Fruit fly (Drosophila melanogaster): Measurements from ENCODE around the gene CG31142.

Gene CG31142

DNA sequence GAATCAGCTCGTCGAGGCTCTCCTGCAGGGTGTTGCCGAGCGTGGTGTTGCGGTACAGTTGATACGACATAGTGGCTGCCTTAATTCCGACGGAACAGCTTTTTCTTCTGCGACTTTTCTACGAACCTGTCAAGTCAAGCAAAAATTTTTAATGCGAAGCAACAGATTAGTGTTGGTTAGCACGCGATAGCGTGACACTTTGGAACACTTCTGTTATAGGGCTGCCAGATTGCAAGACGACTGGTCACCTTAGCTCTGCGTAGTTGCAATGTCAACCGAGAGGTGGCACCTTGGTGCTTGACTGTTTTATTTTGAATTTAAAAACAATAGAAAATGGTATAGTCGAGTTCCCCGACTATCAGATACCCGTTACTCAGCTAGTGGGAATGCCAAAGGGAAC lies 38.2 kb upstream of the CG31142 start, which contains the start of gene TfIIA-S (continued):
- TF ChIP-seq pho (GFP tag; optimal IDR thresholded peaks at IDR 0.05) = peak; percentile 80
- TF ChIP-seq CG13775 (GFP tag; optimal IDR thresholded peaks at IDR 0.05) = peak; percentile 59
- TF ChIP-seq zen (tag; optimal IDR thresholded peaks at IDR 0.05) = peak; percentile 55
- TF ChIP-seq CG6272 (GFP tag; IDR thresholded peaks at IDR 0.05) = peak; percentile 53
- TF ChIP-seq nmo (GFP tag; optimal IDR thresholded peaks at IDR 0.05) = peak; percentile 60
- peak; percentile 50 for TF ChIP-seq schlank (tag; optimal IDR thresholded peaks at IDR 0.05)
- peak; percentile 69 for TF ChIP-seq Max (GFP tag; optimal IDR thresholded peaks at IDR 0.05)
- TF ChIP-seq CG15601 (tag; optimal IDR thresholded peaks at IDR 0.05) = peak; percentile 61
- TF ChIP-seq bigmax (GFP tag; optimal IDR thresholded peaks at IDR 0.05) = peak; percentile 58
- no peak for TF ChIP-seq HLH3B (GFP tag; IDR thresholded peaks at IDR 0.05)
- TF ChIP-seq MESR4 (GFP tag; optimal IDR thresholded peaks at IDR 0.05) = peak; percentile 94
- TF ChIP-seq insv (GFP tag; optimal IDR thresholded peaks at IDR 0.05) = peak in 1 of 2 experiments; percentile 44
- no peak for TF ChIP-seq CG13287 (GFP tag; IDR thresholded peaks at IDR 0.05; ENCODE audit: partially characterized antibody)
- peak; percentile 55 for TF ChIP-seq CG31388 (GFP tag; optimal IDR thresholded peaks at IDR 0.05)
- TF ChIP-seq Myb (GFP tag; optimal IDR thresholded peaks at IDR 0.05) = peak; percentile 100
- TF ChIP-seq CG4328 (GFP tag; optimal IDR thresholded peaks at IDR 0.05) = peak; percentile 33
- TF ChIP-seq CG9609 (GFP tag; optimal IDR thresholded peaks at IDR 0.05) = peak; percentile 86
- TF ChIP-seq dm (GFP tag; optimal IDR thresholded peaks at IDR 0.05) = peak; percentile 56
- TF ChIP-seq CG7987 (GFP tag; optimal IDR thresholded peaks at IDR 0.05) = peak; percentile 83
- peak; percentile 73 to 77 for TF ChIP-seq chif (GFP tag; optimal IDR thresholded peaks at IDR 0.05)
- TF ChIP-seq nerfin-1 (tag; optimal IDR thresholded peaks at IDR 0.05) = peak; percentile 45
- no peak for TF ChIP-seq NK7.1 (GFP tag; optimal IDR thresholded peaks at IDR 0.05)
- TF ChIP-seq CHES-1-like (GFP tag; optimal IDR thresholded peaks at IDR 0.05) = peak; percentile 87
- TF ChIP-seq HLHmδ (GFP tag; optimal IDR thresholded peaks at IDR 0.05) = peak; percentile 77
- no peak for TF ChIP-seq Ptx1 (GFP tag; IDR thresholded peaks at IDR 0.05)
- peak in 1 of 2 experiments; percentile 38 for TF ChIP-seq crp (GFP tag; optimal IDR thresholded peaks at IDR 0.05)
- peak; percentile 75 for TF ChIP-seq mirr (GFP tag; optimal IDR thresholded peaks at IDR 0.05)
- peak; percentile 57 for TF ChIP-seq CG7839 (tag; optimal IDR thresholded peaks at IDR 0.05)
- TF ChIP-seq CG10654 (GFP tag; optimal IDR thresholded peaks at IDR 0.05) = peak; percentile 74
- TF ChIP-seq Nf-YA (GFP tag; IDR thresholded peaks at IDR 0.05) = no peak
- peak; percentile 66 for TF ChIP-seq CG4424 (GFP tag; optimal IDR thresholded peaks at IDR 0.05)
- TF ChIP-seq CG10366 (GFP tag; IDR thresholded peaks at IDR 0.05) = no peak
- TF ChIP-seq CG17612 (GFP tag; IDR thresholded peaks at IDR 0.05) = no peak
- TF ChIP-seq unc-4 (GFP tag; IDR thresholded peaks at IDR 0.05; ENCODE audit: partially characterized antibody) = no peak
- TF ChIP-seq Trl (optimal IDR thresholded peaks at IDR 0.05) = no peak
- peak; percentile 91 for TF ChIP-seq Trl (GFP tag; optimal IDR thresholded peaks at IDR 0.05)
- peak; percentile 85 for TF ChIP-seq fu2 (GFP tag; optimal IDR thresholded peaks at IDR 0.05)
- peak; percentile 94 for TF ChIP-seq CG4617 (GFP tag; optimal IDR thresholded peaks at IDR 0.05; ENCODE audit: borderline replicate concordance)
- no peak for TF ChIP-seq CG7372 (GFP tag; IDR thresholded peaks at IDR 0.05)
- peak; percentile 84 for TF ChIP-seq CG11398 (GFP tag; optimal IDR thresholded peaks at IDR 0.05)
- TF ChIP-seq trem (tag; optimal IDR thresholded peaks at IDR 0.05) = peak; percentile 88
- no peak for TF ChIP-seq so (GFP tag; IDR thresholded peaks at IDR 0.05)
- TF ChIP-seq CrebB (tag; optimal IDR thresholded peaks at IDR 0.05) = peak; percentile 41
- TF ChIP-seq CG6254 (GFP tag; optimal IDR thresholded peaks at IDR 0.05) = no peak
- no peak for TF ChIP-seq Dll (GFP tag; IDR thresholded peaks at IDR 0.05; ENCODE audit: partially characterized antibody)
- TF ChIP-seq grn (GFP tag; optimal IDR thresholded peaks at IDR 0.05) = peak; percentile 42
- TF ChIP-seq Meics (GFP tag; optimal IDR thresholded peaks at IDR 0.05) = peak; percentile 72
- TF ChIP-seq pnt (GFP tag; optimal IDR thresholded peaks at IDR 0.05) = peak; percentile 75
- peak; percentile 99 for TF ChIP-seq CG10267 (tag; optimal IDR thresholded peaks at IDR 0.05)
- TF ChIP-seq Elba2 (GFP tag; optimal IDR thresholded peaks at IDR 0.05) = peak; percentile 34
- TF ChIP-seq CG3847 (GFP tag; IDR thresholded peaks at IDR 0.05) = no peak

Measured in whole organism, embryonic.